Worm (Caenorhabditis elegans): Measurements from ENCODE around the gene rimb-1.
A peak's percentile ranks its signal among the peaks of the same experiment; 100 is the strongest.

The rimb-1 gene

DNA sequence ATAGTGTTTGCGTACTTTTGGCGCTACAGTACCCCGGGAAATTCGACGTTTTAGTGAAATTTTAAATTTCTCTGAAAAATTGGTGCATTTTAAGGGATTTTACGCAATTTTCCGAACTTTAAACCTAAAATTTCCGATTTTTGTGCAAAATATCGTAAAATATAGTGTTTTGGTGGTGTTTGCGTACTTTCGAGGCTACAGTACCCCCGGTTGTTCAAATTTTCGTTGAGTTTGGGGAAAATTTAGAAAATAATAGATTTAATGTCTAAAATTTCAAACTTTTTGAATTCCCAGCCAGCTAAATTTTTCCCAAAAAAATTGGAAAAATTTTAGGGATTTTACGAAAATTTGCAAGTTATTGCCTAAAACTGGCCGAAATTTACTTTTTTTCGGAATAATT is 44.3 kb downstream of the rimb-1 start:
- TF ChIP-seq nhr-28 (tag; optimal IDR thresholded peaks at IDR 0.05) (no peak), efl-1 (optimal IDR thresholded peaks at IDR 0.05) (no peak), efl-1 (GFP tag; optimal IDR thresholded peaks at IDR 0.05 in 1 of 2) (peak in 1 of 2 experiments; percentile 53), nhr-84 (tag; optimal IDR thresholded peaks at IDR 0.05) (no peak)

DNA sequence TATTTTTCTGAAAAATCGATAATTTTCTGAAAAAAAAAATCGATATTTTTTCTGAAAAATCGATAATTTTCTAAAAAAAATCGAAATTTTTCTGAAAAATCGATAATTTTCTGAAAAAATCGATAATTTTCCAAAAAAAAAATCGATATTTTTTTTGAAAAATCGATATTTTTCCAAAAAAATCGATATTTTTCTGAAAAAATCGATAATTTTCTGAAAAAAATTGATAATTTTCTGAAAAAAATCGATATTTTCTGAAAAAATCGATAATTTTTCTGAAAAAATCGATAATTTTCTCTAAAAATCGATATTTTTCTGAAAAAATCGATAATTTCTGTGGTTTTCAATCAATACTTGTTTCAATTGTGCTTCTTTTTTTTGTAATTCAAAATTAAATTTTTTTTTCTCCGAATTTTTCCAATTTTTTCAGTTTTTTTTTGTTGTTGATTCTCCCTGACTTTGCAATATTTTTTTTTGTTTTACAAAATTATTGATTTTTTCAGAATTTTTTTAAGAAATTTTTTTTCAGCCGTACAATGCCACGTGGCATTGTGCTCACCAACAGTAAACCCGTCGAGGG is 45.9 kb downstream of the rimb-1 start, which contains the start of gene rexd-1:
rexd-1 (plus strand) TSS at position 530 of the 580 bp plus-strand sequence.
- TF ChIP-seq dpl-1 (GFP tag; optimal IDR thresholded peaks at IDR 0.05) (no peak), isw-1 (GFP tag; IDR thresholded peaks at IDR 0.05) (no peak), fos-1 (tag; optimal IDR thresholded peaks at IDR 0.05) (no peak), grh-1 (GFP tag; IDR thresholded peaks at IDR 0.05) (no peak), lin-35 (GFP tag; optimal IDR thresholded peaks at IDR 0.05) (no peak), ets-5 (GFP tag; IDR thresholded peaks at IDR 0.05) (no peak), mab-9 (GFP tag; IDR thresholded peaks at IDR 0.05) (no peak), unc-130 (tag; optimal IDR thresholded peaks at IDR 0.05) (no peak), pax-3 (tag; optimal IDR thresholded peaks at IDR 0.05) (no peak), efl-1 (optimal IDR thresholded peaks at IDR 0.05) (no peak), efl-1 (GFP tag; optimal IDR thresholded peaks at IDR 0.05 in 1 of 2) (no peak), jun-1 (tag; optimal IDR thresholded peaks at IDR 0.05) (no peak), aly-2 (tag; optimal IDR thresholded peaks at IDR 0.05) (no peak), unc-86 (tag; optimal IDR thresholded peaks at IDR 0.05) (no peak), sup-37 (GFP tag; optimal IDR thresholded peaks at IDR 0.05) (no peak), tbx-2 (tag; optimal IDR thresholded peaks at IDR 0.05) (no peak), nhr-19 (GFP tag; conservative IDR thresholded peaks at IDR 0.05) (no peak), nhr-28 (tag; optimal IDR thresholded peaks at IDR 0.05) (no peak), egl-13 (tag; optimal IDR thresholded peaks at IDR 0.05) (no peak)

DNA sequence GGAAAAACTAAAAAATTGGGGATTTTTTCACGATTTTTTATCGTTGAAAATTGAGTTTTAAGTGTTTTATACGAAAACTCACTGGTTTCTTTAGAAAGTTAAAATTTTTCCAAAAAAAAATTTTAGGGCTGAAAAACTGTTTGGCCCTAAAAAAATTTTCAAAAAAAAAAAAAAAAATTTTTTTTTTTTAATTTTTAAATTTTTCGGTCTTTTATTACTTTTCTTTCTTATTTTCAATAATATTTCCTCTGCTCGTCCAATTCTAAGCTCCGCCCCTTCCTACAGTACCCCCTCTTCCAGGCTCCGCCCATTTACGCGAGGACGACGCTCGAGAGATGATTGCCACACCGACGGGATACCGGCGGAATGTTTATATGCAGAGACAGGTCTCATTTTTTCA is 60.6 kb downstream of the rimb-1 start, which contains the start of gene pqn-82:
pqn-82 (plus strand) TSS at position 301 of the 400 bp plus-strand sequence.
- TF ChIP-seq nhr-85 (tag) = peak; percentile 32
- TF ChIP-seq ama-1 (optimal IDR thresholded peaks at IDR 0.05) = no peak

DNA sequence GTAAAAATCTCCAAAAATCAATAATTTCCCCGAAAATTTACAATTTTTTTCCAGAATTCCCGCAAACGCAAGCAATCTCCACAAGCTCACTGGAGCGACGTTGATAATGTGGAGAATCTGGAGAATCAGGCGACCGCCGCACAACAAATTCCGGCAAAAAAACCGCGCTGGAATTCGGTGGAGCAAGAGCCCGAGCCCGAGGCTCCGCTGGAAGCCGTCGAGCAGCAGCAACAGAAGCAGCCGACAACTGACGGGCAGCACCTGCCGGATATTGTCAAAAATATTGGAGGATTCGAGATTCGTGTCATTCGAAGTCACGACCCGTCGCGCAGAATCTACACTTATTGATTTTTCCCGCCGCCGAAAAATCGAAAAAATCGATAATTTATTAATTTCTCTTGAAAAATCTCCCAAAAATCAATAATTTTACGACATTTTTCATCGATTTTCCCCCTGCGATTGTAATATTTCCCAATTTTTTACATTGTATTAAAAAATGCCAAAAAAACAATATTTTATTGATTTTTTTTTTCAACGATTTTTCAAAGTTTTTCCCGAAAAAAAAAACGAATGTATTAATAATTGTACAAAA is 64.1 kb downstream of the rimb-1 start:
- no peak for TF ChIP-seq sptf-1 (tag; optimal IDR thresholded peaks at IDR 0.05)
- no peak for TF ChIP-seq efl-1 (optimal IDR thresholded peaks at IDR 0.05)
- peak in 1 of 2 experiments; percentile 0 for TF ChIP-seq efl-1 (GFP tag; optimal IDR thresholded peaks at IDR 0.05 in 1 of 2)

DNA sequence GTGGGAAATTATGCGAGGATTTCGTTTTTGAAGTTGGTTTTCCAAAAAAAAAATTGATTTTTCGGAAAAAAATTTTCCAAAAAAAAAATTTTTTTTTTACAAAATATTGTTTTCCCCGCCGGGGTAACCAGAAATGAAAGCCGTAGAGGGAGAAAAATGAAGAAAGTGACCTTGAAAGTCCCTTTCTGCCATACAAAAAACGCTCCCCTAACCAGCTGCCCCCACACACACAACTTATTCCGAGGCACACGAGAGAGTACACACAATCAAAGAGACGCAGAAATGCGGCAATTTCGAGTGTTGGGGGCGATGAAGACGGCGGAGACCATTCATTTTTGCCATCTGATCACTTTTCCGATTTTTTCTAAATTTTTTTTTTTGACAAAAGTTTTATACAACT is 65.8 kb downstream of the rimb-1 start:
- TF ChIP-seq lsy-2 (tag; optimal IDR thresholded peaks at IDR 0.05) (peak in 1 of 2 experiments; percentile 23), nhr-85 (tag) (peak; percentile 66), lin-13 (GFP tag; optimal IDR thresholded peaks at IDR 0.05) (peak; percentile 40), elt-3 (tag; optimal IDR thresholded peaks at IDR 0.05) (peak in 1 of 6 experiments; percentile 64), pax-3 (tag; optimal IDR thresholded peaks at IDR 0.05) (no peak), ets-5 (GFP tag; IDR thresholded peaks at IDR 0.05) (no peak), mdl-1 (tag; optimal IDR thresholded peaks at IDR 0.05) (peak in 1 of 2 experiments; percentile 12), efl-1 (optimal IDR thresholded peaks at IDR 0.05) (peak in 1 of 2 experiments; percentile 38), efl-1 (GFP tag; optimal IDR thresholded peaks at IDR 0.05 in 1 of 2) (peak; percentile 11 to 91), skn-1 (tag; optimal IDR thresholded peaks at IDR 0.05) (peak; percentile 40), blmp-1 (tag; optimal IDR thresholded peaks at IDR 0.05) (peak; percentile 97), dpl-1 (GFP tag; optimal IDR thresholded peaks at IDR 0.05) (peak; percentile 3 to 47 (median 32)), egl-13 (tag; optimal IDR thresholded peaks at IDR 0.05) (no peak), lin-35 (GFP tag; optimal IDR thresholded peaks at IDR 0.05) (peak in 1 of 2 experiments; percentile 60), nhr-11 (tag; optimal IDR thresholded peaks at IDR 0.05) (no peak), snu-23 (GFP tag; optimal IDR thresholded peaks at IDR 0.05) (peak; percentile 45), ceh-88 (GFP tag; IDR thresholded peaks at IDR 0.05) (no peak), mep-1 (tag; optimal IDR thresholded peaks at IDR 0.05) (peak; percentile 20), nhr-20 (tag; optimal IDR thresholded peaks at IDR 0.05) (peak; percentile 6), xbp-1 (tag; optimal IDR thresholded peaks at IDR 0.05) (no peak), efl-3 (GFP tag; optimal IDR thresholded peaks at IDR 0.05) (no peak), elt-2 (tag; optimal IDR thresholded peaks at IDR 0.05) (no peak), pag-3 (tag; optimal IDR thresholded peaks at IDR 0.05; ENCODE audit: borderline replicate concordance, insufficient read depth) (peak; percentile 69)

All from whole organism, L1 larva.